Worm (Caenorhabditis elegans): Measurements from ENCODE around the gene F59A7.11.

DNA sequence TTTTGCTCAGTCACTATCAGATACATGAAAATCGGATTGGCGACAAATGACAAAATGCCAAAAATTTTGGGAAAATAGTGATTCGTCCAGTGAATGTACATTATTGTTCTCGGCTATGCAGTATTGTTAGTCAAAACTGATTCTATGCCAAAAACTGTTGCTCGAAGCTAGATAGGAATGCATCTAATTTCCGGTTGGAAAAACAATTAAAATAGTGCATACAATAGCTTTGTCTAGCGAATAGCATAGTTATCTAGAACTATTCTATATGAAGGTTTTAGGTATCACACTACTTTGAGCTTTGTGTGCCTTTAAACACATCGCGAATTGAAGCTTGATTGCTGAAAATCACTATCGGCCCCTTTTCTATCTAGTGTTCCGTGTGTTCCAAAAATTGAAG, 48.9 kb downstream of the F59A7.11 start, which contains the start of gene srj-15:
- TF ChIP-seq dao-5 (tag; optimal IDR thresholded peaks at IDR 0.05) (no peak), him-1 (tag; optimal IDR thresholded peaks at IDR 0.05) (no peak)
